Fruit fly (Drosophila melanogaster) whole organism, embryonic: ENCODE results near the gene CG4950.

Source experiments
- CG12104 ChIP-seq: fragments of 200-800 bp; sonication (Bioruptor generic); optimal IDR thresholded peaks from 3 replicates; lab custom pipeline; 2016; ENCODE audit warnings: missing biosample characterization, missing genetic modification characterization
- CG13123 ChIP-seq: fragments of 200-800 bp; sonication (Bioruptor generic); optimal IDR thresholded peaks from 2 replicates; lab custom pipeline; 2016; ENCODE audit warnings: missing biosample characterization, missing genetic modification characterization
- CG30403 ChIP-seq: fragments of 200-800 bp; sonication (Bioruptor generic); optimal IDR thresholded peaks from 3 replicates; lab custom pipeline; 2016; ENCODE audit warnings: missing biosample characterization, missing genetic modification characterization
- D ChIP-seq, 2 experiments: fragments of 200-800 bp in 1 of 2; fragments of >200 bp in 1 of 2; sonication (Bioruptor generic) in 1 of 2; optimal IDR thresholded peaks; 2 replicates in 1 of 2; 3 replicates in 1 of 2; lab custom pipeline; 2017; ENCODE audit warnings: mild to moderate bottlenecking in 1 of 2, missing biosample characterization in 1 of 2, missing genetic modification characterization in 1 of 2, missing genetic modification reagents in 1 of 2
- Lhr ChIP-seq: fragments of 200-800 bp; sonication (Bioruptor generic); optimal IDR thresholded peaks from 3 replicates; lab custom pipeline; 2017; ENCODE audit warnings: mild to moderate bottlenecking, missing biosample characterization, missing genetic modification reagents, missing genetic modification characterization
- sqz ChIP-seq: fragments of 200-800 bp; sonication (Bioruptor generic); optimal IDR thresholded peaks from 3 replicates; lab custom pipeline; 2018; ENCODE audit warnings: missing biosample characterization, mild to moderate bottlenecking, missing genetic modification characterization

- no peak for TF ChIP-seq CG12104 (GFP tag; lab: Kevin White, UChicago)
- TF ChIP-seq Lhr (GFP tag; lab: Kevin White, UChicago) = no peak
- no peak for TF ChIP-seq CG13123
- TF ChIP-seq CG30403 (GFP tag; lab: Kevin White, UChicago) = no peak
- TF ChIP-seq sqz (GFP tag; lab: Kevin White, UChicago) = no peak
- TF ChIP-seq D (optimal IDR thresholded peaks at IDR 0.05; lab: Kevin White, UChicago) = no peak
- TF ChIP-seq D (GFP tag; optimal IDR thresholded peaks at IDR 0.05; lab: Kevin White, UChicago) = no peak
Measured at dm6 chr3L:16265000-16265399, 3.0 kb downstream of the CG4950 start, which contains the start of the genes CG13051 and CG13069.
